Fruit fly (Drosophila melanogaster) whole organism, embryonic: ENCODE results near the gene CG5104.
A peak's percentile ranks its signal among the peaks of the same experiment; 100 is the strongest.

Source experiments
- Awh ChIP-seq: fragments of 200-800 bp; sonication (Bioruptor generic); IDR thresholded peaks from 2 replicates; pipeline ENCODE4, ENCODE4 v1.3.6; 2022; ENCODE audit warnings: missing biosample characterization, missing genetic modification characterization
- Blimp-1 ChIP-seq: fragments of 200-800 bp; sonication (Bioruptor generic); optimal IDR thresholded peaks from 3 replicates; lab custom pipeline; 2018; ENCODE audit warnings: missing biosample characterization, missing genetic modification characterization, mild to moderate bottlenecking, moderate library complexity, missing genetic modification reagents
- CG10321 ChIP-seq: fragments of 200-800 bp; sonication (Bioruptor generic); IDR thresholded peaks from 2 replicates; pipeline ENCODE4 v1.3.6; 2022; ENCODE audit warnings: missing biosample characterization, missing genetic modification characterization
- CG11504 ChIP-seq: fragments of 200-800 bp; sonication (Bioruptor generic); optimal IDR thresholded peaks from 3 replicates; lab custom pipeline; 2019; ENCODE audit warnings: missing biosample characterization, mild to moderate bottlenecking, missing genetic modification characterization, moderate library complexity
- CG12155 ChIP-seq: fragments of 200-800 bp; sonication (Bioruptor generic); optimal IDR thresholded peaks from 3 replicates; lab custom pipeline; 2016; ENCODE audit warnings: missing biosample characterization, missing genetic modification characterization
- CG12659 ChIP-seq: fragments of 200-800 bp; sonication (Bioruptor generic); optimal IDR thresholded peaks from 3 replicates; lab custom pipeline; 2017; ENCODE audit warnings: mild to moderate bottlenecking, missing biosample characterization, missing genetic modification reagents, missing genetic modification characterization
- CG14667 ChIP-seq: fragments of 200-800 bp; sonication (Bioruptor generic); IDR thresholded peaks from 2 replicates; pipeline ENCODE4 v1.3.6; 2022; ENCODE audit warnings: missing biosample characterization, missing genetic modification characterization
- CG1529 ChIP-seq: fragments of 200-800 bp; sonication (Bioruptor generic); optimal IDR thresholded peaks from 3 replicates; lab custom pipeline; 2018; ENCODE audit warnings: missing biosample characterization, missing genetic modification characterization
- CG15514 ChIP-seq: fragments of 200-800 bp; sonication (Bioruptor generic); optimal IDR thresholded peaks from 3 replicates; lab custom pipeline; 2017; ENCODE audit warnings: missing biosample characterization, missing genetic modification characterization, mild to moderate bottlenecking, moderate library complexity, missing genetic modification reagents
- CG18619 ChIP-seq: fragments of 200-800 bp; sonication (Bioruptor generic); optimal IDR thresholded peaks from 3 replicates; lab custom pipeline; 2017; ENCODE audit warnings: missing biosample characterization, mild to moderate bottlenecking, missing genetic modification characterization
- CG2875 ChIP-seq: fragments of 200-800 bp; sonication (Bioruptor generic); optimal IDR thresholded peaks from 2 replicates; lab custom pipeline; 2017; ENCODE audit warnings: missing biosample characterization, mild to moderate bottlenecking, missing genetic modification characterization, missing genetic modification reagents
- CG30020 ChIP-seq: fragments of 200-800 bp; optimal IDR thresholded peaks from 2 replicates; lab custom pipeline; 2019; ENCODE audit warnings: missing biosample characterization, mild to moderate bottlenecking, missing genetic modification characterization, moderate library complexity
- CG6683 ChIP-seq: fragments of 200-800 bp; sonication (Bioruptor generic); optimal IDR thresholded peaks from 2 replicates; lab custom pipeline; 2017; ENCODE audit warnings: missing biosample characterization, mild to moderate bottlenecking, missing genetic modification characterization, missing genetic modification reagents
- CG6765 ChIP-seq: fragments of 200-800 bp; sonication (Bioruptor generic); optimal IDR thresholded peaks from 3 replicates; lab custom pipeline; 2017; ENCODE audit warnings: missing biosample characterization, mild to moderate bottlenecking, missing genetic modification characterization
- CG7963 ChIP-seq: fragments of 200-800 bp; sonication (Bioruptor generic); IDR thresholded peaks from 3 replicates; pipeline ENCODE4 v1.3.6; 2022; ENCODE audit warnings: missing biosample characterization, missing genetic modification characterization; ENCODE audit not compliant: partially characterized antibody
- CG8359 ChIP-seq: fragments of 200-800 bp; sonication (Bioruptor generic); optimal IDR thresholded peaks from 2 replicates; lab custom pipeline; 2017; ENCODE audit warnings: missing biosample characterization, mild to moderate bottlenecking, missing genetic modification characterization, borderline replicate concordance
- CG8765 ChIP-seq: fragments of 200-800 bp; sonication (Bioruptor generic); IDR thresholded peaks from 2 replicates; pipeline ENCODE4 v1.3.6; 2022; ENCODE audit warnings: missing biosample characterization, missing genetic modification characterization
- CG9437 ChIP-seq: fragments of 200-800 bp; sonication (Bioruptor generic); optimal IDR thresholded peaks from 2 replicates; lab custom pipeline; 2018; ENCODE audit warnings: missing biosample characterization, mild to moderate bottlenecking, missing genetic modification characterization
- GATAe ChIP-seq: fragments of 200-800 bp; sonication (Bioruptor generic); conservative IDR thresholded peaks from 2 replicates; pipeline ENCODE4 v1.3.6; 2022; ENCODE audit warnings: missing biosample characterization, missing genetic modification characterization
- H15 ChIP-seq: fragments of 200-800 bp; sonication (Bioruptor generic); IDR thresholded peaks from 3 replicates; pipeline ENCODE4 v1.3.6; 2022; ENCODE audit warnings: missing biosample characterization, missing genetic modification characterization
- HHEX ChIP-seq: fragments of 200-800 bp; sonication (Bioruptor generic); optimal IDR thresholded peaks from 3 replicates; lab custom pipeline; 2017; ENCODE audit warnings: missing biosample characterization, mild to moderate bottlenecking, missing genetic modification characterization, missing genetic modification reagents
- Meics ChIP-seq: fragments of 200-800 bp; sonication (Bioruptor generic); optimal IDR thresholded peaks from 2 replicates; lab custom pipeline; 2017; ENCODE audit warnings: missing biosample characterization, mild to moderate bottlenecking, missing genetic modification characterization
- Sox102F ChIP-seq: fragments of 200-800 bp; sonication (Bioruptor generic); optimal IDR thresholded peaks from 2 replicates; lab custom pipeline; 2018; ENCODE audit warnings: missing biosample characterization, mild to moderate bottlenecking, missing genetic modification characterization, moderate library complexity
- Ssrp ChIP-seq: fragments of 200-800 bp; sonication (Bioruptor generic); optimal IDR thresholded peaks from 2 replicates; lab custom pipeline; 2018; ENCODE audit warnings: missing biosample characterization, mild to moderate bottlenecking, missing genetic modification characterization, moderate library complexity
- Stat92E ChIP-seq, 3 experiments: fragments of >200 bp in 2 of 3; fragments of 200-800 bp in 1 of 3; sonication (Bioruptor generic) in 1 of 3; optimal IDR thresholded peaks; 2 replicates each; lab custom pipeline; 2017 to 2019; ENCODE audit warnings: missing biosample characterization in 3 of 3, missing genetic modification characterization in 3 of 3, mild to moderate bottlenecking in 1 of 3, moderate library complexity in 1 of 3
- Trl ChIP-seq, 3 experiments: fragments of >200 bp in 2 of 3; fragments of 200-800 bp in 1 of 3; sonication (Bioruptor generic) in 1 of 3; optimal IDR thresholded peaks; 2 replicates in 1 of 3; 3 replicates in 2 of 3; lab custom pipeline; 2016 to 2017; ENCODE audit warnings: missing biosample characterization in 1 of 3, missing genetic modification characterization in 1 of 3
- bbx ChIP-seq: fragments of 200-800 bp; sonication (Bioruptor generic); IDR thresholded peaks from 2 replicates; pipeline ENCODE4 v1.3.6; 2022; ENCODE audit warnings: missing biosample characterization, missing genetic modification characterization; ENCODE audit not compliant: partially characterized antibody
- bowl ChIP-seq: fragments of 200-800 bp; sonication (Bioruptor generic); IDR thresholded peaks from 2 replicates; pipeline ENCODE4 v1.3.6; 2022; ENCODE audit warnings: missing biosample characterization, missing genetic modification characterization
- da ChIP-seq: fragments of 200-800 bp; sonication (Bioruptor generic); optimal IDR thresholded peaks from 2 replicates; lab custom pipeline; 2016; ENCODE audit warnings: missing biosample characterization, missing genetic modification characterization
- disco-r ChIP-seq: fragments of 200-800 bp; sonication (Bioruptor generic); optimal IDR thresholded peaks from 2 replicates; lab custom pipeline; 2016; ENCODE audit warnings: missing biosample characterization, missing genetic modification characterization
- dysf ChIP-seq: fragments of 200-800 bp; sonication (Bioruptor generic); IDR thresholded peaks from 3 replicates; pipeline ENCODE4 v1.3.6; 2022; ENCODE audit warnings: missing biosample characterization, missing genetic modification characterization
- eve ChIP-seq, 2 experiments: fragments of >200 bp; optimal IDR thresholded peaks; 2 replicates each; lab custom pipeline; 2017; ENCODE audit warnings: missing biosample characterization in 2 of 2, missing genetic modification characterization in 2 of 2
- exex ChIP-seq: fragments of 200-800 bp; sonication (Bioruptor generic); optimal IDR thresholded peaks from 4 replicates; lab custom pipeline; 2018; ENCODE audit warnings: missing biosample characterization, mild to moderate bottlenecking, missing genetic modification characterization, moderate library complexity
- fd102C ChIP-seq: fragments of 200-800 bp; sonication (Bioruptor generic); optimal IDR thresholded peaks from 2 replicates; lab custom pipeline; 2018; ENCODE audit warnings: missing biosample characterization, mild to moderate bottlenecking, missing genetic modification characterization, moderate library complexity
- gfzf ChIP-seq: fragments of 200-800 bp; sonication (Bioruptor generic); optimal IDR thresholded peaks from 2 replicates; lab custom pipeline; 2016; ENCODE audit warnings: missing biosample characterization, mild to moderate bottlenecking, missing genetic modification characterization, moderate library complexity
- gsb ChIP-seq: fragments of 200-800 bp; sonication (Bioruptor generic); IDR thresholded peaks from 2 replicates; pipeline ENCODE4 v1.3.6; 2022; ENCODE audit warnings: missing biosample characterization, missing genetic modification characterization
- her ChIP-seq: fragments of 200-800 bp; sonication (Bioruptor generic); optimal IDR thresholded peaks from 2 replicates; lab custom pipeline; 2016; ENCODE audit warnings: missing biosample characterization, missing genetic modification characterization
- ind ChIP-seq: fragments of 200-800 bp; sonication (Bioruptor generic); optimal IDR thresholded peaks from 3 replicates; lab custom pipeline; 2016; ENCODE audit warnings: missing biosample characterization, missing genetic modification characterization
- ken ChIP-seq: fragments of 200-800 bp; sonication (Bioruptor generic); IDR thresholded peaks from 3 replicates; pipeline ENCODE4 v1.3.6; 2022; ENCODE audit warnings: missing biosample characterization, missing genetic modification characterization
- kni ChIP-seq: fragments of 200-800 bp; sonication (Bioruptor generic); optimal IDR thresholded peaks from 3 replicates; lab custom pipeline; 2017; ENCODE audit warnings: mild to moderate bottlenecking, missing biosample characterization, missing genetic modification reagents, missing genetic modification characterization
- nerfin-2 ChIP-seq: fragments of 200-800 bp; sonication (Bioruptor generic); IDR thresholded peaks from 2 replicates; pipeline ENCODE4 v1.3.6; 2022; ENCODE audit warnings: missing biosample characterization, missing genetic modification characterization; ENCODE audit not compliant: partially characterized antibody
- oc ChIP-seq: fragments of 200-800 bp; sonication (Bioruptor generic); optimal IDR thresholded peaks from 2 replicates; lab custom pipeline; 2018; ENCODE audit warnings: missing biosample characterization, mild to moderate bottlenecking, missing genetic modification characterization, moderate library complexity
- onecut ChIP-seq: fragments of 200-800 bp; sonication (Bioruptor generic); IDR thresholded peaks from 2 replicates; pipeline ENCODE4 v1.3.6; 2022; ENCODE audit warnings: missing biosample characterization, missing genetic modification characterization
- pnt ChIP-seq: fragments of 200-800 bp; sonication (Bioruptor generic); optimal IDR thresholded peaks from 3 replicates; lab custom pipeline; 2016; ENCODE audit warnings: missing biosample characterization, missing genetic modification characterization
- prd ChIP-seq, 3 experiments: fragments of >200 bp in 2 of 3; fragments of 200-800 bp in 1 of 3; sonication (Bioruptor generic) in 1 of 3; optimal IDR thresholded peaks in 2 of 3; IDR thresholded peaks in 1 of 3; 2 replicates in 2 of 3; 3 replicates in 1 of 3; pipeline versions ENCODE4 v1.3.6 to Lab custom; 2017 to 2022; ENCODE audit warnings: missing biosample characterization in 1 of 3, missing genetic modification characterization in 1 of 3
- pros ChIP-seq: fragments of 200-800 bp; sonication (Bioruptor generic); optimal IDR thresholded peaks from 3 replicates; lab custom pipeline; 2019; ENCODE audit warnings: missing biosample characterization, mild to moderate bottlenecking, missing genetic modification characterization, moderate library complexity
- zfh1 ChIP-seq: fragments of 200-800 bp; sonication (Bioruptor generic); IDR thresholded peaks from 3 replicates; pipeline ENCODE4 v1.3.6; 2022; ENCODE audit warnings: missing biosample characterization, missing genetic modification characterization

CG5104 gene

DNA sequence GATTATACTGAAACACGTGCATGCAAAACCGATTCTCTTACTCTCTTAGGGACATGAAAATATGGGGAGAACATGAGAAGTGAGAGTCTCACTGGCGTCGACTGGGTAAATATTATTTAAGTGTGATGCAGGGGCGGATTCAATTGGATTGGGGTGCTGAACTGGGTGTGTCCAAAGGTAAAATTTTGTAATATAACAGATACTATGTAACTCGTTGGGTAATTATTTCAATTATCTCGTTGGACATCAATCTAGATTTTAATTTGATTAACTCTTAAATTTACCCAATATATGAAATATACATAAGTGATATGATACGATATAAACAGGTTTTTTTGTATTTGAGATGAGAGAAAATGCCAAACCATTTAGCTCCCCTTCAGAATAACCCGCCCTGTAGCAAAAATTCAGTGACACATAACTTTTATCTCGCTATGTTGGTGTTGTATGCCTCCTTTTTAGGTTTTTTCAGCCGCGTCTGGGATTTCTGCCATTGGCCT is 12.6 kb upstream of the CG5104 start (continued):
- TF ChIP-seq CG6683 (GFP tag; lab: Kevin White, UChicago): peak; percentile 89
- TF ChIP-seq Meics: peak; percentile 96
- TF ChIP-seq Stat92E (GFP tag; optimal IDR thresholded peaks at IDR 0.05; lab: Kevin White, UChicago): no peak
- TF ChIP-seq fd102C (GFP tag; lab: Kevin White, UChicago): no peak
- TF ChIP-seq Sox102F (GFP tag; lab: Kevin White, UChicago): peak; percentile 88
- peak; percentile 78 for TF ChIP-seq oc
- TF ChIP-seq nerfin-2: peak; percentile 42; the same call in 1 of the 2 replicates
- peak; percentile 65 to 88 for TF ChIP-seq Trl (optimal IDR thresholded peaks at IDR 0.05; lab: Kevin White, UChicago)
- peak; percentile 85 for TF ChIP-seq Trl (GFP tag; optimal IDR thresholded peaks at IDR 0.05; lab: Kevin White, UChicago)
- peak; percentile 71 for TF ChIP-seq onecut (GFP tag; lab: Robert Waterston, UW)
- peak; percentile 80 for TF ChIP-seq CG9437 (GFP tag; lab: Kevin White, UChicago)
- peak; percentile 93 for TF ChIP-seq CG11504 (tag; lab: Kevin White, UChicago)
- peak; percentile 95 for TF ChIP-seq CG12659 (GFP tag; lab: Kevin White, UChicago)
- TF ChIP-seq HHEX (GFP tag; lab: Kevin White, UChicago): peak; percentile 96
- TF ChIP-seq bowl (GFP tag; lab: Robert Waterston, UW): peak; percentile 49; the same call in 1 of the 2 replicates
- TF ChIP-seq CG30020 (tag; lab: Kevin White, UChicago): peak; percentile 49
- peak; percentile 54 for TF ChIP-seq pros
- TF ChIP-seq GATAe: peak; percentile 88
- TF ChIP-seq CG8359 (GFP tag; lab: Kevin White, UChicago): peak; percentile 84
- TF ChIP-seq ind (GFP tag; lab: Kevin White, UChicago): peak; percentile 96
- TF ChIP-seq CG14667: no peak; the same call in 1 of the 2 replicates
- peak; percentile 92 for TF ChIP-seq gsb (GFP tag; lab: Robert Waterston, UW)
- TF ChIP-seq pnt (GFP tag; lab: Kevin White, UChicago): peak; percentile 90
- peak; percentile 84 for TF ChIP-seq disco-r (GFP tag; lab: Kevin White, UChicago)
- TF ChIP-seq CG12155: peak; percentile 96
- TF ChIP-seq Ssrp (tag; lab: Kevin White, UChicago): peak; percentile 84
- no peak for TF ChIP-seq bbx (GFP tag; lab: Robert Waterston, UW)
- TF ChIP-seq exex: peak; percentile 88
- peak; percentile 57; the same call in 1 of the 2 replicates for TF ChIP-seq CG10321 (GFP tag; lab: Robert Waterston, UW)
- TF ChIP-seq CG7963 (GFP tag; lab: Robert Waterston, UW): peak; percentile 49; the same call in 1 of the 3 replicates
- peak; percentile 78 for TF ChIP-seq her (GFP tag; lab: Kevin White, UChicago)
- peak; percentile 84; the same call in 1 of the 2 replicates for TF ChIP-seq CG8765
- peak; percentile 69 for TF ChIP-seq da (GFP tag; lab: Kevin White, UChicago)
- TF ChIP-seq eve (GFP tag; optimal IDR thresholded peaks at IDR 0.05; lab: Kevin White, UChicago): peak in 1 of 2 experiments; percentile 80
- TF ChIP-seq CG6765: peak; percentile 92
- TF ChIP-seq zfh1 (GFP tag; lab: Robert Waterston, UW): peak; percentile 92
- TF ChIP-seq kni (GFP tag; lab: Kevin White, UChicago): peak; percentile 63
- TF ChIP-seq dysf (GFP tag; lab: Robert Waterston, UW): peak; percentile 97
- TF ChIP-seq CG1529 (GFP tag; lab: Kevin White, UChicago): peak; percentile 75
- TF ChIP-seq CG18619 (GFP tag; lab: Kevin White, UChicago): peak; percentile 93
- peak; percentile 81 for TF ChIP-seq ken
- TF ChIP-seq Awh (GFP tag; lab: Robert Waterston, UW): peak; percentile 82
- TF ChIP-seq prd (optimal IDR thresholded peaks at IDR 0.05; lab: Kevin White, UChicago): no peak
- peak; percentile 96 for TF ChIP-seq prd (GFP tag; IDR thresholded peaks at IDR 0.05; lab: Robert Waterston, UW)
- TF ChIP-seq CG2875: peak; percentile 69
- no peak for TF ChIP-seq gfzf (GFP tag; lab: Kevin White, UChicago)
- TF ChIP-seq H15 (GFP tag; lab: Robert Waterston, UW): peak; percentile 91
- peak; percentile 89 for TF ChIP-seq Blimp-1 (GFP tag; lab: Kevin White, UChicago)
- peak; percentile 90 for TF ChIP-seq CG15514
